Fruit fly (Drosophila melanogaster) whole organism, embryonic: Measurements from ENCODE around the gene Acp62F.

Source experiments
- Asciz ChIP-seq: fragments of 200-800 bp; sonication (Bioruptor generic); optimal IDR thresholded peaks from 2 replicates; lab custom pipeline; 2017; ENCODE audit warnings: missing biosample characterization, mild to moderate bottlenecking, missing genetic modification characterization, missing genetic modification reagents
- CG10147 ChIP-seq: fragments of 200-800 bp; sonication (Bioruptor generic); optimal IDR thresholded peaks from 2 replicates; lab custom pipeline; 2019; ENCODE audit warnings: missing biosample characterization, mild to moderate bottlenecking, missing genetic modification characterization, moderate library complexity
- CG10366 ChIP-seq: fragments of 200-800 bp; sonication (Bioruptor generic); IDR thresholded peaks from 2 replicates; pipeline ENCODE4 v1.3.6; 2022; ENCODE audit warnings: missing biosample characterization, missing genetic modification characterization
- CG10431 ChIP-seq: fragments of 200-800 bp; sonication (Bioruptor generic); optimal IDR thresholded peaks from 3 replicates; lab custom pipeline; 2018; ENCODE audit warnings: missing biosample characterization, mild to moderate bottlenecking, missing genetic modification characterization
- CG11093 ChIP-seq: fragments of 200-800 bp; sonication (Bioruptor generic); IDR thresholded peaks from 3 replicates; pipeline ENCODE4 v1.3.6; 2022; ENCODE audit warnings: missing biosample characterization, missing genetic modification characterization
- CG11723 ChIP-seq: fragments of 200-800 bp; sonication (Bioruptor generic); optimal IDR thresholded peaks from 2 replicates; lab custom pipeline; 2017; ENCODE audit warnings: missing biosample characterization, mild to moderate bottlenecking, missing genetic modification characterization
- CG12744 ChIP-seq: fragments of 200-800 bp; sonication (Bioruptor generic); optimal IDR thresholded peaks from 2 replicates; lab custom pipeline; 2016; ENCODE audit warnings: missing biosample characterization, missing genetic modification characterization
- CG13296 ChIP-seq: fragments of 200-800 bp; sonication (Bioruptor generic); optimal IDR thresholded peaks from 3 replicates; lab custom pipeline; 2018; ENCODE audit warnings: missing biosample characterization, mild to moderate bottlenecking, missing genetic modification characterization
- CG13624 ChIP-seq: fragments of 200-800 bp; sonication (Bioruptor generic); optimal IDR thresholded peaks from 2 replicates; lab custom pipeline; 2016; ENCODE audit warnings: missing biosample characterization, missing genetic modification characterization
- CG14667 ChIP-seq: fragments of 200-800 bp; sonication (Bioruptor generic); IDR thresholded peaks from 2 replicates; pipeline ENCODE4 v1.3.6; 2022; ENCODE audit warnings: missing biosample characterization, missing genetic modification characterization
- CG1832 ChIP-seq: fragments of 200-800 bp; sonication (Bioruptor generic); optimal IDR thresholded peaks from 2 replicates; lab custom pipeline; 2017; ENCODE audit warnings: missing biosample characterization, mild to moderate bottlenecking, missing genetic modification characterization, inconsistent platforms
- CG2678 ChIP-seq: fragments of 200-800 bp; sonication (Bioruptor generic); optimal IDR thresholded peaks from 3 replicates; lab custom pipeline; 2019; ENCODE audit warnings: missing biosample characterization, mild to moderate bottlenecking, missing genetic modification characterization, moderate library complexity
- CG34422 ChIP-seq: fragments of 200-800 bp; sonication (Bioruptor generic); IDR thresholded peaks from 3 replicates; pipeline ENCODE4 v1.3.6; 2022; ENCODE audit warnings: missing biosample characterization, missing genetic modification characterization
- CG3847 ChIP-seq: fragments of 200-800 bp; sonication (Bioruptor generic); IDR thresholded peaks from 2 replicates; pipeline ENCODE4 v1.3.6; 2022; ENCODE audit warnings: missing biosample characterization, missing genetic modification characterization
- CG5180 ChIP-seq: fragments of 200-800 bp; sonication (Bioruptor generic); optimal IDR thresholded peaks from 3 replicates; lab custom pipeline; 2017; ENCODE audit warnings: missing biosample characterization, missing genetic modification characterization, mild to moderate bottlenecking, moderate library complexity, missing genetic modification reagents
- CG7786 ChIP-seq: fragments of 200-800 bp; sonication (Bioruptor generic); optimal IDR thresholded peaks from 2 replicates; lab custom pipeline; 2016; ENCODE audit warnings: missing biosample characterization, missing genetic modification characterization
- CG7963 ChIP-seq: fragments of 200-800 bp; sonication (Bioruptor generic); IDR thresholded peaks from 3 replicates; pipeline ENCODE4 v1.3.6; 2022; ENCODE audit warnings: missing biosample characterization, missing genetic modification characterization; ENCODE audit not compliant: partially characterized antibody
- CG9609 ChIP-seq: fragments of 200-800 bp; sonication (Bioruptor generic); optimal IDR thresholded peaks from 3 replicates; lab custom pipeline; 2016; ENCODE audit warnings: missing biosample characterization, missing genetic modification characterization
- CTCF ChIP-seq: fragments of 200-800 bp; sonication (Bioruptor generic); optimal IDR thresholded peaks from 2 replicates; lab custom pipeline; 2017; ENCODE audit warnings: missing biosample characterization, mild to moderate bottlenecking, missing genetic modification characterization, moderate library complexity
- Camta ChIP-seq: fragments of 200-800 bp; sonication (Bioruptor generic); optimal IDR thresholded peaks from 2 replicates; lab custom pipeline; 2016; ENCODE audit warnings: missing biosample characterization, missing genetic modification characterization
- D ChIP-seq, 2 experiments: fragments of 200-800 bp in 1 of 2; fragments of >200 bp in 1 of 2; sonication (Bioruptor generic) in 1 of 2; optimal IDR thresholded peaks; 2 replicates in 1 of 2; 3 replicates in 1 of 2; lab custom pipeline; 2017; ENCODE audit warnings: mild to moderate bottlenecking in 1 of 2, missing biosample characterization in 1 of 2, missing genetic modification characterization in 1 of 2, missing genetic modification reagents in 1 of 2
- D19A ChIP-seq: fragments of 200-800 bp; optimal IDR thresholded peaks from 3 replicates; lab custom pipeline; 2019; ENCODE audit warnings: missing biosample characterization, mild to moderate bottlenecking, missing genetic modification characterization, moderate library complexity
- Doc2 ChIP-seq: fragments of 200-800 bp; sonication (Bioruptor generic); IDR thresholded peaks from 2 replicates; pipeline ENCODE4 v1.3.6; 2022; ENCODE audit warnings: missing biosample characterization, missing genetic modification characterization
- Fer1 ChIP-seq: fragments of 200-800 bp; sonication (Bioruptor generic); optimal IDR thresholded peaks from 2 replicates; lab custom pipeline; 2017; ENCODE audit warnings: missing biosample characterization, mild to moderate bottlenecking, missing genetic modification characterization
- Fer2 ChIP-seq: fragments of 200-800 bp; sonication (Bioruptor generic); optimal IDR thresholded peaks from 2 replicates; lab custom pipeline; 2018; ENCODE audit warnings: missing biosample characterization, mild to moderate bottlenecking, missing genetic modification characterization, moderate library complexity
- H2.0 ChIP-seq: fragments of 200-800 bp; sonication (Bioruptor generic); IDR thresholded peaks from 2 replicates; pipeline ENCODE4 v1.3.6; 2022; ENCODE audit warnings: missing biosample characterization, missing genetic modification characterization
- Hmr ChIP-seq: fragments of 200-800 bp; sonication (Bioruptor generic); optimal IDR thresholded peaks from 3 replicates; lab custom pipeline; 2017; ENCODE audit warnings: mild to moderate bottlenecking, missing biosample characterization, missing genetic modification reagents, missing genetic modification characterization
- Hr51 ChIP-seq, 2 experiments: fragments of 200-800 bp; sonication (Bioruptor generic); optimal IDR thresholded peaks; 2 replicates in 1 of 2; 3 replicates in 1 of 2; lab custom pipeline; 2016 to 2018; ENCODE audit warnings: missing biosample characterization in 2 of 2, missing genetic modification characterization in 2 of 2, mild to moderate bottlenecking in 1 of 2, moderate library complexity in 1 of 2
- Lpt ChIP-seq: fragments of >200 bp; optimal IDR thresholded peaks from 2 replicates; lab custom pipeline; 2018; ENCODE audit warnings: missing biosample characterization, missing genetic modification characterization
- MESR4 ChIP-seq: fragments of 200-800 bp; sonication (Bioruptor generic); optimal IDR thresholded peaks from 2 replicates; lab custom pipeline; 2018; ENCODE audit warnings: missing biosample characterization, mild to moderate bottlenecking, missing genetic modification characterization, moderate library complexity
- Sox100B ChIP-seq: fragments of 200-800 bp; sonication (Bioruptor generic); optimal IDR thresholded peaks from 3 replicates; lab custom pipeline; 2018; ENCODE audit warnings: missing biosample characterization, mild to moderate bottlenecking, missing genetic modification characterization
- Xbp1 ChIP-seq: fragments of 200-800 bp; sonication (Bioruptor generic); optimal IDR thresholded peaks from 3 replicates; lab custom pipeline; 2016; ENCODE audit warnings: missing biosample characterization, mild to moderate bottlenecking, missing genetic modification characterization
- YL-1 ChIP-seq: fragments of 200-800 bp; sonication (Bioruptor generic); optimal IDR thresholded peaks from 3 replicates; lab custom pipeline; 2017; ENCODE audit warnings: missing biosample characterization, mild to moderate bottlenecking, missing genetic modification characterization
- cato ChIP-seq: fragments of 200-800 bp; sonication (Bioruptor generic); optimal IDR thresholded peaks from 2 replicates; lab custom pipeline; 2016; ENCODE audit warnings: missing biosample characterization, missing genetic modification characterization, borderline replicate concordance
- chif ChIP-seq, 2 experiments: fragments of 200-800 bp; sonication (Bioruptor generic); optimal IDR thresholded peaks; 3 replicates each; lab custom pipeline; 2016; ENCODE audit warnings: missing biosample characterization in 2 of 2, missing genetic modification characterization in 2 of 2
- croc ChIP-seq: fragments of 200-800 bp; sonication (Bioruptor generic); conservative IDR thresholded peaks from 3 replicates; pipeline ENCODE4 v1.3.6; 2022; ENCODE audit warnings: missing biosample characterization, missing genetic modification characterization
- crol ChIP-seq: fragments of 200-800 bp; sonication (Bioruptor generic); IDR thresholded peaks from 2 replicates; pipeline ENCODE4 v1.3.6; 2022; ENCODE audit warnings: missing biosample characterization, missing genetic modification characterization
- da ChIP-seq: fragments of 200-800 bp; sonication (Bioruptor generic); optimal IDR thresholded peaks from 2 replicates; lab custom pipeline; 2016; ENCODE audit warnings: missing biosample characterization, missing genetic modification characterization
- disco-r ChIP-seq: fragments of 200-800 bp; sonication (Bioruptor generic); optimal IDR thresholded peaks from 2 replicates; lab custom pipeline; 2016; ENCODE audit warnings: missing biosample characterization, missing genetic modification characterization
- esg ChIP-seq: fragments of 200-800 bp; sonication (Bioruptor generic); conservative IDR thresholded peaks from 2 replicates; pipeline ENCODE4 v1.3.6; 2022; ENCODE audit warnings: missing biosample characterization, missing genetic modification characterization
- fd64A ChIP-seq: fragments of 200-800 bp; sonication (Bioruptor generic); optimal IDR thresholded peaks from 3 replicates; lab custom pipeline; 2018; ENCODE audit warnings: missing biosample characterization, mild to moderate bottlenecking, missing genetic modification characterization
- gro ChIP-seq: fragments of 200-800 bp; sonication (Bioruptor generic); optimal IDR thresholded peaks from 2 replicates; lab custom pipeline; 2016; ENCODE audit warnings: missing biosample characterization, missing genetic modification characterization
- her ChIP-seq: fragments of 200-800 bp; sonication (Bioruptor generic); optimal IDR thresholded peaks from 2 replicates; lab custom pipeline; 2016; ENCODE audit warnings: missing biosample characterization, missing genetic modification characterization
- hth ChIP-seq: fragments of >200 bp; optimal IDR thresholded peaks from 2 replicates; lab custom pipeline; 2017; ENCODE audit warnings: inconsistent platforms
- maf-S ChIP-seq: fragments of 200-800 bp; sonication (Bioruptor generic); optimal IDR thresholded peaks from 2 replicates; lab custom pipeline; 2016; ENCODE audit warnings: missing biosample characterization, missing genetic modification characterization
- schlank ChIP-seq: fragments of 200-800 bp; sonication (Bioruptor generic); optimal IDR thresholded peaks from 2 replicates; lab custom pipeline; 2018; ENCODE audit warnings: missing biosample characterization, mild to moderate bottlenecking, missing genetic modification characterization
- sens-2 ChIP-seq: fragments of 200-800 bp; sonication (Bioruptor generic); IDR thresholded peaks from 2 replicates; pipeline ENCODE4 v1.3.6; 2022; ENCODE audit warnings: missing biosample characterization, missing genetic modification characterization
- seq ChIP-seq: fragments of 200-800 bp; sonication (Bioruptor generic); IDR thresholded peaks from 2 replicates; pipeline ENCODE4 v1.3.6; 2022; ENCODE audit warnings: missing biosample characterization, missing genetic modification characterization
- stwl ChIP-seq: fragments of 200-800 bp; sonication (Bioruptor generic); optimal IDR thresholded peaks from 3 replicates; lab custom pipeline; 2018; ENCODE audit warnings: missing biosample characterization, mild to moderate bottlenecking, missing genetic modification characterization, moderate library complexity
- vvl ChIP-seq: fragments of 200-800 bp; sonication (Bioruptor generic); IDR thresholded peaks from 2 replicates; pipeline ENCODE4 v1.3.6; 2022; ENCODE audit warnings: missing biosample characterization, missing genetic modification characterization
- wek ChIP-seq: fragments of 200-800 bp; sonication (Bioruptor generic); optimal IDR thresholded peaks from 3 replicates; lab custom pipeline; 2018; ENCODE audit warnings: missing biosample characterization, mild to moderate bottlenecking, missing genetic modification characterization, moderate library complexity

Acp62F gene

DNA sequence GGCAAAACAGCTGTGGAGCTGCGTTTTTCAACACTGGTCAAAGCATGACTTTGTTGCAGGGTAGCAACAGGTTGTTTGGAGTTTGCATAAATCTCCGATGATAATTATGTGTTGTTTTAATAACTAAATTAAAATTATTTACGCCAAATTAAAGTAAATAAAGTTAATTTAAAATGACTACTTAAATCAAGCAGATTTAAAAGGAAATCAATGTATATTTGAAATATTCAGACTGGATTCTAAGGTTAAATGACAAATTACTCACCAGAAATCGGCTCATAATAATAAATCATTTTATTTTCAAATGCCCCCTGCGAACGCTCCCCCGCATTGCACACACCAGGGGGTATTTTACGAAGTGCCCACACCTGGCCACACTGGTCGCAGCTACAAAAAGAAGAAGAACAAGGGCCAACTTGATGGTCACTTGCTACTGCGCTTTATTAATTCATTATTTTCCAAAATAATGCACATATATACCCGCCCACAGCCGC lies 34.5 kb downstream of the Acp62F start, which contains the start of the genes CG12093 and Atg2 (continued):
- TF ChIP-seq CG10147 (GFP tag; lab: Kevin White, UChicago) (peak; percentile 83), Hmr (GFP tag; lab: Kevin White, UChicago) (peak; percentile 96), CG34422 (peak; percentile 94), disco-r (peak; percentile 17), sens-2 (peak; percentile 83), CG3847 (GFP tag; lab: Robert Waterston, UW) (peak; percentile 96), Camta (peak; percentile 78), croc (peak; percentile 80), CG13624 (GFP tag; lab: Kevin White, UChicago) (peak; percentile 82), CG13296 (peak; percentile 88), MESR4 (GFP tag; lab: Kevin White, UChicago) (peak; percentile 87), maf-S (GFP tag; lab: Kevin White, UChicago) (peak; percentile 79), D (optimal IDR thresholded peaks at IDR 0.05; lab: Kevin White, UChicago) (no peak), D (GFP tag; optimal IDR thresholded peaks at IDR 0.05; lab: Kevin White, UChicago) (peak; percentile 82), her (GFP tag; lab: Kevin White, UChicago) (peak; percentile 43), crol (GFP tag; lab: Robert Waterston, UW) (peak; percentile 41), CG12744 (peak; percentile 56), fd64A (no peak), Hr51 (GFP tag; optimal IDR thresholded peaks at IDR 0.05; lab: Kevin White, UChicago) (peak; percentile 90 to 94), YL-1 (peak; percentile 71), esg (GFP tag; lab: Robert Waterston, UW) (peak; percentile 95), CG9609 (peak; percentile 45), Fer1 (GFP tag; lab: Kevin White, UChicago) (peak; percentile 84), CG14667 (GFP tag; lab: Robert Waterston, UW) (peak; percentile 92), CG10366 (peak; percentile 94), H2.0 (GFP tag; lab: Robert Waterston, UW) (peak; percentile 94), CG11093 (peak; percentile 89), Asciz (GFP tag; lab: Kevin White, UChicago) (peak; percentile 86), Xbp1 (GFP tag; lab: Kevin White, UChicago) (peak; percentile 97), da (GFP tag; lab: Kevin White, UChicago) (peak; percentile 36), wek (GFP tag; lab: Kevin White, UChicago) (peak; percentile 49), Fer2 (peak; percentile 88), schlank (peak; percentile 82), Doc2 (GFP tag; lab: Robert Waterston, UW) (peak; percentile 78), Sox100B (GFP tag; lab: Kevin White, UChicago) (no peak), vvl (GFP tag; lab: Robert Waterston, UW) (peak; percentile 96), CG5180 (GFP tag; lab: Kevin White, UChicago) (peak; percentile 45), CG11723 (peak; percentile 78), CG10431 (peak; percentile 65), CTCF (GFP tag; lab: Kevin White, UChicago) (peak; percentile 40), seq (GFP tag; lab: Robert Waterston, UW) (peak; percentile 91), Lpt (GFP tag; lab: Kevin White, UChicago) (no peak), chif (GFP tag; optimal IDR thresholded peaks at IDR 0.05; lab: Kevin White, UChicago) (peak; percentile 70 to 79), CG1832 (GFP tag; lab: Kevin White, UChicago) (no peak), cato (GFP tag; lab: Kevin White, UChicago) (peak; percentile 89), CG7963 (GFP tag; lab: Robert Waterston, UW) (no peak), CG7786 (peak; percentile 63), gro (GFP tag; lab: Kevin White, UChicago) (peak; percentile 75), D19A (peak; percentile 78), hth (lab: Kevin White, UChicago) (no peak), stwl (tag; lab: Kevin White, UChicago) (peak; percentile 39), CG2678 (tag; lab: Kevin White, UChicago) (peak; percentile 92)
